Fruit fly (Drosophila melanogaster): ENCODE results near the gene CG7300.
A peak's percentile ranks its signal among the peaks of the same experiment; 100 is the strongest.

CG7300 gene

dm6 chr2L:10711221-10711620 is 13.4 kb upstream of the CG7300 start (continued):
- no peak for TF ChIP-seq Trl (optimal IDR thresholded peaks at IDR 0.05)
- no peak for TF ChIP-seq Trl (GFP tag; optimal IDR thresholded peaks at IDR 0.05)
- TF ChIP-seq CG1603 (tag; optimal IDR thresholded peaks at IDR 0.05): no peak
- no peak for TF ChIP-seq CG12071 (GFP tag; optimal IDR thresholded peaks at IDR 0.05)
- no peak for TF ChIP-seq schlank (tag; optimal IDR thresholded peaks at IDR 0.05)
- no peak for TF ChIP-seq pfk (GFP tag; optimal IDR thresholded peaks at IDR 0.05)
- no peak for TF ChIP-seq en (GFP tag; optimal IDR thresholded peaks at IDR 0.05)
- TF ChIP-seq CG5180 (GFP tag; optimal IDR thresholded peaks at IDR 0.05): peak; percentile 93
- TF ChIP-seq Mad (GFP tag; optimal IDR thresholded peaks at IDR 0.05): no peak
- no peak for TF ChIP-seq HLH4C (GFP tag; IDR thresholded peaks at IDR 0.05; ENCODE audit: partially characterized antibody)

dm6 chr2L:10709353-10709752 is 11.5 kb upstream of the CG7300 start, which contains the start of gene Lip2:
Gene Lip2, minus strand, starts transcription at chr2L:10709453.
- TF ChIP-seq CG3281 (GFP tag; optimal IDR thresholded peaks at IDR 0.05) (no peak), CG14050 (GFP tag; IDR thresholded peaks at IDR 0.05) (no peak), CG3995 (GFP tag; optimal IDR thresholded peaks at IDR 0.05) (no peak), ems (GFP tag; optimal IDR thresholded peaks at IDR 0.05) (no peak), Hr51 (GFP tag; optimal IDR thresholded peaks at IDR 0.05) (no peak), CG2199 (GFP tag; IDR thresholded peaks at IDR 0.05) (no peak), gsb (GFP tag; IDR thresholded peaks at IDR 0.05) (no peak), cg (GFP tag; optimal IDR thresholded peaks at IDR 0.05) (no peak), CG6813 (GFP tag; optimal IDR thresholded peaks at IDR 0.05) (no peak), slou (GFP tag; optimal IDR thresholded peaks at IDR 0.05) (no peak)

dm6 chr2L:10708089-10708488 is 10.2 kb upstream of the CG7300 start:
- no peak for TF ChIP-seq HLH3B (GFP tag; IDR thresholded peaks at IDR 0.05)
- TF ChIP-seq Fer2 (tag; optimal IDR thresholded peaks at IDR 0.05): no peak
- TF ChIP-seq CG6683 (GFP tag; optimal IDR thresholded peaks at IDR 0.05): no peak
- no peak for TF ChIP-seq CG6765 (GFP tag; optimal IDR thresholded peaks at IDR 0.05)
- TF ChIP-seq Hmx (GFP tag; optimal IDR thresholded peaks at IDR 0.05): no peak
- TF ChIP-seq CG11398 (GFP tag; optimal IDR thresholded peaks at IDR 0.05): no peak
- no peak for TF ChIP-seq CG17359 (tag; optimal IDR thresholded peaks at IDR 0.05)
- peak; percentile 67 for TF ChIP-seq crol (GFP tag; IDR thresholded peaks at IDR 0.05)
- no peak for TF ChIP-seq CG3407 (GFP tag; optimal IDR thresholded peaks at IDR 0.05)
- no peak for TF ChIP-seq CG18262 (tag; optimal IDR thresholded peaks at IDR 0.05)
- TF ChIP-seq Spps (tag; optimal IDR thresholded peaks at IDR 0.05): no peak
- TF ChIP-seq CG4282 (GFP tag; optimal IDR thresholded peaks at IDR 0.05): no peak
- TF ChIP-seq CG10267 (tag; optimal IDR thresholded peaks at IDR 0.05): no peak
- TF ChIP-seq Ets65A (GFP tag): peak; percentile 13
- TF ChIP-seq Dp (GFP tag; optimal IDR thresholded peaks at IDR 0.05): no peak
- TF ChIP-seq CG12155 (GFP tag; optimal IDR thresholded peaks at IDR 0.05): no peak
- TF ChIP-seq chinmo (GFP tag; IDR thresholded peaks at IDR 0.05; ENCODE audit: partially characterized antibody): no peak
- TF ChIP-seq tin (GFP tag; optimal IDR thresholded peaks at IDR 0.05): no peak
- no peak for TF ChIP-seq Meics (GFP tag; optimal IDR thresholded peaks at IDR 0.05)
- no peak for TF ChIP-seq bsh (GFP tag; optimal IDR thresholded peaks at IDR 0.05)
- no peak for TF ChIP-seq Sox102F (GFP tag; optimal IDR thresholded peaks at IDR 0.05)
- TF ChIP-seq CG5953 (GFP tag; IDR thresholded peaks at IDR 0.05): no peak
- TF ChIP-seq Hr39 (optimal IDR thresholded peaks at IDR 0.05): peak; percentile 64
